Worm (Caenorhabditis elegans): ENCODE measurements around the gene snf-10.

DNA sequence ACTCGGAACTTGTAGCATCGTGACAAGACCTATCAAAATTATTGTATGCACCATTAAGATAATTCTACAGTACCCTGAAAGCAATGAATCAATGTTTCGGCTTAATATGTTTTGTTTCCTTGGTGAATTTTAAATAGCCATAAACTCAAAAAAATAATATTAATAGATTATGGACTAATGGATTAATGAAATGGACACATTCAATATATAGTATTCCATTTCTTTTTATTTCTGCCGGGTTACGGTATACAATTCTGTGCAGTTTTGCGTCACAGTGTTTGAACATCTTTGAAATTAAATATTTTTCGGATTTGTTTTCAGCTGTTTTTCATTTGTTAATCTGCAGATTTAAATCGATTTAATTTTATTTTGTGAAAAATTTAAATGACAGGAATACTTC is 4.0 kb downstream of the snf-10 start, which contains the start of gene set-22:
- TF ChIP-seq egl-27 (tag; optimal IDR thresholded peaks at IDR 0.05): no peak
- no peak for TF ChIP-seq ztf-11 (tag; optimal IDR thresholded peaks at IDR 0.05)
- no peak for TF ChIP-seq sem-4 (tag; optimal IDR thresholded peaks at IDR 0.05)
- no peak for TF ChIP-seq unc-62 (GFP tag; optimal IDR thresholded peaks at IDR 0.05)
- no peak for TF ChIP-seq dmd-4 (tag; optimal IDR thresholded peaks at IDR 0.05)
- TF ChIP-seq nhr-23 (tag; optimal IDR thresholded peaks at IDR 0.05): no peak
- TF ChIP-seq nhr-77 (tag; optimal IDR thresholded peaks at IDR 0.05): no peak
